Fruit fly (Drosophila melanogaster): Measurements from ENCODE around the gene CG13625.

CG13625 gene

dm6 chr3R:24585042-24585698 is at the start of gene CG13625, which contains the start of gene mld (continued):
- TF ChIP-seq usp (GFP tag; optimal IDR thresholded peaks at IDR 0.05) (no peak), nmo (GFP tag; optimal IDR thresholded peaks at IDR 0.05) (peak; percentile 57), Optix (GFP tag; IDR thresholded peaks at IDR 0.05) (no peak), Dref (GFP tag; IDR thresholded peaks at IDR 0.05) (no peak), Hr51 (GFP tag; optimal IDR thresholded peaks at IDR 0.05) (peak in 1 of 2 experiments; percentile 0), chn (GFP tag; optimal IDR thresholded peaks at IDR 0.05) (peak; percentile 18), sens (GFP tag) (peak; percentile 84), CG3163 (GFP tag; optimal IDR thresholded peaks at IDR 0.05) (no peak), crc (GFP tag; optimal IDR thresholded peaks at IDR 0.05) (no peak), otp (GFP tag; IDR thresholded peaks at IDR 0.05) (no peak), crol (GFP tag; IDR thresholded peaks at IDR 0.05) (no peak), CG3847 (GFP tag; IDR thresholded peaks at IDR 0.05) (no peak), Oli (tag; optimal IDR thresholded peaks at IDR 0.05) (no peak), tup (GFP tag; optimal IDR thresholded peaks at IDR 0.05) (no peak), CG8924 (tag; optimal IDR thresholded peaks at IDR 0.05) (peak; percentile 31), Sox100B (GFP tag; optimal IDR thresholded peaks at IDR 0.05) (no peak), gem (tag; optimal IDR thresholded peaks at IDR 0.05) (no peak), CG11398 (GFP tag; optimal IDR thresholded peaks at IDR 0.05) (no peak), NFAT (GFP tag; IDR thresholded peaks at IDR 0.05) (no peak), bbx (GFP tag; IDR thresholded peaks at IDR 0.05; ENCODE audit: partially characterized antibody) (no peak), peb (GFP tag; IDR thresholded peaks at IDR 0.05) (no peak), CG8944 (GFP tag; optimal IDR thresholded peaks at IDR 0.05) (no peak), zfh1 (GFP tag; IDR thresholded peaks at IDR 0.05) (no peak), pan (optimal IDR thresholded peaks at IDR 0.05) (no peak), pan (GFP tag; optimal IDR thresholded peaks at IDR 0.05 in 1 of 2, IDR thresholded peaks at IDR 0.05 in 1 of 2) (no peak), chinmo (GFP tag; IDR thresholded peaks at IDR 0.05; ENCODE audit: partially characterized antibody) (no peak), bab2 (GFP tag; optimal IDR thresholded peaks at IDR 0.05) (peak; percentile 11), lilli (GFP tag; optimal IDR thresholded peaks at IDR 0.05) (peak; percentile 43), CG3726 (GFP tag; IDR thresholded peaks at IDR 0.05) (no peak), Ets65A (GFP tag) (peak; percentile 71), Opbp (GFP tag; IDR thresholded peaks at IDR 0.05; ENCODE audit: partially characterized antibody) (no peak), CG12744 (GFP tag; optimal IDR thresholded peaks at IDR 0.05) (no peak), trem (tag; optimal IDR thresholded peaks at IDR 0.05) (peak; percentile 47), cg (GFP tag; optimal IDR thresholded peaks at IDR 0.05) (no peak), CG18262 (tag; optimal IDR thresholded peaks at IDR 0.05) (peak; percentile 2), Nf-YC (tag; optimal IDR thresholded peaks at IDR 0.05) (peak; percentile 29), sr (GFP tag; IDR thresholded peaks at IDR 0.05) (no peak), sug (tag; optimal IDR thresholded peaks at IDR 0.05) (peak; percentile 14), Antp (GFP tag; optimal IDR thresholded peaks at IDR 0.05) (peak; percentile 37), CG9215 (GFP tag; IDR thresholded peaks at IDR 0.05) (no peak), fd96Cb (tag; optimal IDR thresholded peaks at IDR 0.05) (no peak), cwo (GFP tag; optimal IDR thresholded peaks at IDR 0.05) (no peak), CG4854 (GFP tag; optimal IDR thresholded peaks at IDR 0.05) (peak; percentile 10), Dp (GFP tag; optimal IDR thresholded peaks at IDR 0.05) (peak; percentile 85), CG17829 (tag; optimal IDR thresholded peaks at IDR 0.05) (peak; percentile 9), CG4707 (GFP tag; optimal IDR thresholded peaks at IDR 0.05) (no peak), CG2712 (tag; optimal IDR thresholded peaks at IDR 0.05) (peak; percentile 6), CG1603 (tag; optimal IDR thresholded peaks at IDR 0.05) (peak; percentile 22), nerfin-1 (tag; optimal IDR thresholded peaks at IDR 0.05) (peak; percentile 14), ab (GFP tag; optimal IDR thresholded peaks at IDR 0.05) (no peak), C15 (GFP tag; IDR thresholded peaks at IDR 0.05) (no peak)

Data from whole organism, embryonic.